Fruit fly (Drosophila melanogaster): ENCODE data around the gene CG34025.

Gene CG34025

DNA sequence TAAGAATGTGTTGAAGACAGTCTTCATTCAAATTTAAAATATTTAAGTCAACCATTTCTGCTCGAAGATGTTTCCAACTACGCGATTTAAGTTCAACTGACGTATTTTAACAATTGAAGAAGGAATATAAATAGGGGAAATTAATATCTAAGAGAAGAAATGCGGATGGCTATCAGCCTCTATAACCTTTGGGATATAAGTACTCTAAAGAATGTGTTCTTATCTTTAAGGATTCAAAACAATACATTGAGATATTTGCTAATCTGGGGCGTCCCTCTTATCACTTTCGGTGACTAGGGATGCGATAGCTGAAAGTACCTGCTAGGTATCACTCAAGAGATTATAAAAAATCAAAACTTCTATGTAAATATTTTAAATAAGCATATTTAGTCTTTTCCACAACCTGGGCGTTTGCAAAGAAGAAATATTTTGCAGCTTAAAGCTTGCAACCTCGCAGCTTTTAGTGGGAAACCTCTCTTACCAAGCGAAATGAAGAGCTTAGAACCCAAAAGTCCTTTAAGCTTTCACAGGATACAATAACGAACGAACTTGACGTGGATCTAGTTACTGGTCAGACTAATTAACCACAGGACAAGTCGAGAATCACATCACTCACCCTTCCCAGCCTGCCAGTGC lies at the start of gene CG34025, which contains the start of gene Or63a:
CG34025 (minus strand) TSS at position 101 of the 636 bp plus-strand sequence.
Or63a (plus strand) TSS at position 586 of the 636 bp plus-strand sequence.
- TF ChIP-seq GATAd (GFP tag; optimal IDR thresholded peaks at IDR 0.05): no peak
- TF ChIP-seq tai (GFP tag; optimal IDR thresholded peaks at IDR 0.05): no peak
- TF ChIP-seq lola (GFP tag; optimal IDR thresholded peaks at IDR 0.05): no peak
- no peak for TF ChIP-seq jim (GFP tag; optimal IDR thresholded peaks at IDR 0.05)
- TF ChIP-seq rgr (GFP tag; optimal IDR thresholded peaks at IDR 0.05): no peak

- no peak for TF ChIP-seq CG9705 (GFP tag; optimal IDR thresholded peaks at IDR 0.05)
- TF ChIP-seq dmrt93B (GFP tag; optimal IDR thresholded peaks at IDR 0.05): no peak
- no peak for TF ChIP-seq Hr78 (GFP tag; optimal IDR thresholded peaks at IDR 0.05)
- TF ChIP-seq lola (GFP tag; optimal IDR thresholded peaks at IDR 0.05): no peak
- no peak for TF ChIP-seq Hr83 (GFP tag; optimal IDR thresholded peaks at IDR 0.05; ENCODE audit: poor library complexity, severe bottlenecking)
- TF ChIP-seq Hnf4 (GFP tag; optimal IDR thresholded peaks at IDR 0.05): no peak
- TF ChIP-seq GATAd (GFP tag; optimal IDR thresholded peaks at IDR 0.05): no peak
- no peak for TF ChIP-seq Dif (GFP tag; optimal IDR thresholded peaks at IDR 0.05; ENCODE audit: partially characterized antibody)
- no peak for TF ChIP-seq OdsH (GFP tag; optimal IDR thresholded peaks at IDR 0.05)
- no peak for TF ChIP-seq fru (GFP tag; optimal IDR thresholded peaks at IDR 0.05)
- no peak for TF ChIP-seq brk (GFP tag; optimal IDR thresholded peaks at IDR 0.05)
- TF ChIP-seq foxo (GFP tag; optimal IDR thresholded peaks at IDR 0.05): no peak
- no peak for TF ChIP-seq Abd-B (GFP tag; optimal IDR thresholded peaks at IDR 0.05)
- TF ChIP-seq CG32264 (GFP tag; optimal IDR thresholded peaks at IDR 0.05): no peak
- no peak for TF ChIP-seq dsf (GFP tag; optimal IDR thresholded peaks at IDR 0.05; ENCODE audit: borderline replicate concordance)
These were observed 40.6 kb upstream of the CG34025 start, which contains the start of gene FMRFaR for dm6 chr3L:3001445-3001844. Gene FMRFaR, plus strand, starts transcription at chr3L:3001716.

DNA sequence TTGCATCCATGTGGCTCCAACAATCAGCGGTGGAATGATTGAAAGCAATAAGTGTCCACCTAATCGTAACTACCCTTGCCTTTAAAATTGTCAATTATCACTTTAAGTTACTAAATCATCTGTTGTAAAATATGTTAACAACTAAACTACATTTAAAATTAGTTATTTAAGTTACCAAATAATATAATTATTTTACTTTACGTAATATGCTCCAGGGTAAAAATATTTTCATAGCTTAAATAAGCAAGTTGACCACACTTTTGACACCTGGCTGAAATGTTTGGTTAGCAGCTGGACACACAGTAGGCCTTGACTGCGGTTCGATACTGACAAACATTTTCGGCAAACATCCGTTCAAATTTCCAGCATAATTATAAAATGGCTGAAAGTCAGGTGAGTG lies 34.0 kb upstream of the CG34025 start, which contains the start of gene CG2113:
CG2113 (plus strand) TSS at position 301 of the 400 bp plus-strand sequence.
- TF ChIP-seq ey (GFP tag; optimal IDR thresholded peaks at IDR 0.05): no peak

dm6 chr3L:2987749-2988148 lies 26.9 kb upstream of the CG34025 start:
- TF ChIP-seq Abd-B (GFP tag; optimal IDR thresholded peaks at IDR 0.05): no peak
- TF ChIP-seq brk (GFP tag; optimal IDR thresholded peaks at IDR 0.05): no peak
- TF ChIP-seq N (GFP tag; optimal IDR thresholded peaks at IDR 0.05): no peak
- TF ChIP-seq HLH106 (tag; optimal IDR thresholded peaks at IDR 0.05): no peak
- no peak for TF ChIP-seq br (GFP tag; optimal IDR thresholded peaks at IDR 0.05)
- no peak for TF ChIP-seq Hr78 (GFP tag; optimal IDR thresholded peaks at IDR 0.05)
- TF ChIP-seq psq (GFP tag; optimal IDR thresholded peaks at IDR 0.05): no peak
- no peak for TF ChIP-seq woc (GFP tag; optimal IDR thresholded peaks at IDR 0.05)
- TF ChIP-seq tai (GFP tag; optimal IDR thresholded peaks at IDR 0.05): no peak
- TF ChIP-seq usp (GFP tag; optimal IDR thresholded peaks at IDR 0.05): no peak
- TF ChIP-seq OdsH (GFP tag; optimal IDR thresholded peaks at IDR 0.05): no peak
- no peak for TF ChIP-seq dsf (GFP tag; optimal IDR thresholded peaks at IDR 0.05; ENCODE audit: borderline replicate concordance)
- TF ChIP-seq CrebA (GFP tag; optimal IDR thresholded peaks at IDR 0.05; ENCODE audit: borderline replicate concordance): no peak
- TF ChIP-seq Mio (GFP tag; optimal IDR thresholded peaks at IDR 0.05): no peak
- no peak for TF ChIP-seq fru (GFP tag; optimal IDR thresholded peaks at IDR 0.05)

dm6 chr3L:2986302-2986701 lies 25.5 kb upstream of the CG34025 start:
- TF ChIP-seq br (GFP tag; optimal IDR thresholded peaks at IDR 0.05): no peak
- no peak for TF ChIP-seq Dfd (GFP tag; optimal IDR thresholded peaks at IDR 0.05)
- no peak for TF ChIP-seq foxo (GFP tag; optimal IDR thresholded peaks at IDR 0.05)
- TF ChIP-seq sv (GFP tag; optimal IDR thresholded peaks at IDR 0.05): no peak
- TF ChIP-seq sage (GFP tag; optimal IDR thresholded peaks at IDR 0.05): no peak
- no peak for TF ChIP-seq fru (GFP tag; optimal IDR thresholded peaks at IDR 0.05)
- TF ChIP-seq Myc (optimal IDR thresholded peaks at IDR 0.05): no peak
- no peak for TF ChIP-seq dsf (GFP tag; optimal IDR thresholded peaks at IDR 0.05; ENCODE audit: borderline replicate concordance)
- no peak for TF ChIP-seq Dif (GFP tag; optimal IDR thresholded peaks at IDR 0.05; ENCODE audit: partially characterized antibody)
- TF ChIP-seq HLH106 (tag; optimal IDR thresholded peaks at IDR 0.05): no peak
- TF ChIP-seq Mio (GFP tag; optimal IDR thresholded peaks at IDR 0.05): no peak
- TF ChIP-seq Hr78 (GFP tag; optimal IDR thresholded peaks at IDR 0.05): no peak
- no peak for TF ChIP-seq ey (GFP tag; optimal IDR thresholded peaks at IDR 0.05)
- no peak for TF ChIP-seq OdsH (GFP tag; optimal IDR thresholded peaks at IDR 0.05)
- TF ChIP-seq psq (GFP tag; optimal IDR thresholded peaks at IDR 0.05): no peak
- no peak for TF ChIP-seq Sp1 (GFP tag; optimal IDR thresholded peaks at IDR 0.05)
- no peak for TF ChIP-seq Rel (GFP tag; optimal IDR thresholded peaks at IDR 0.05)
- no peak for TF ChIP-seq Rel (tag; optimal IDR thresholded peaks at IDR 0.05)
- TF ChIP-seq lola (GFP tag; optimal IDR thresholded peaks at IDR 0.05): no peak
